Worm (Caenorhabditis elegans) whole organism, L1 larva: ENCODE data around the gene F22E5.23.
"Not testable (repeated sequence)": the region's sequence is repeated elsewhere in the genome, so short reads cannot be mapped to it uniquely, and the experiment has no call there.

Experiments used
- alr-1 ChIP-seq: fragments of 200-800 bp; sonication (Bioruptor generic); optimal IDR thresholded peaks from 2 replicates; lab custom pipeline; 2018; ENCODE audit warnings: borderline replicate concordance, mild to moderate bottlenecking, missing genetic modification characterization, missing compliant biosample characterization
- ces-1 ChIP-seq: fragments of 150-350 bp; optimal IDR thresholded peaks from 2 replicates; lab custom pipeline; 2014; ENCODE audit warnings: missing biosample characterization, missing genetic modification reagents, missing genetic modification characterization
- efl-1 ChIP-seq, 4 experiments: fragments of 150-350 bp; optimal IDR thresholded peaks in 3 of 4; peaks in 1 of 4; 1 replicate in 1 of 4; 2 replicates in 3 of 4; lab custom pipeline; 2014; ENCODE audit warnings: missing biosample characterization in 2 of 4, missing genetic modification characterization in 2 of 4, missing genetic modification reagents in 2 of 4
- grh-1 ChIP-seq: fragments of 200-800 bp; sonication (Bioruptor generic); IDR thresholded peaks from 2 replicates; pipeline ENCODE4 v1.3.6; 2022; ENCODE audit warnings: missing genetic modification reagents, missing genetic modification characterization, missing compliant biosample characterization
- nhr-11 ChIP-seq: fragments of 150-350 bp; optimal IDR thresholded peaks from 2 replicates; lab custom pipeline; 2014; ENCODE audit warnings: missing biosample characterization, missing genetic modification characterization
- tbx-2 ChIP-seq: sonication (generic microtip); optimal IDR thresholded peaks from 2 replicates; lab custom pipeline; 2016; ENCODE audit warnings: missing genetic modification characterization, missing compliant biosample characterization
- zip-4 ChIP-seq: fragments of 200-800 bp; sonication (Bioruptor generic); optimal IDR thresholded peaks from 2 replicates; lab custom pipeline; 2018; ENCODE audit warnings: mild to moderate bottlenecking, missing genetic modification characterization, moderate library complexity, missing compliant biosample characterization
- ztf-11 ChIP-seq, 2 experiments: sonication (generic microtip); optimal IDR thresholded peaks; 2 replicates each; lab custom pipeline; 2016 to 2017; ENCODE audit warnings: missing genetic modification characterization in 2 of 2, missing biosample characterization in 1 of 2, missing compliant biosample characterization in 1 of 2
- ztf-4 ChIP-seq: fragments of 150-350 bp; optimal IDR thresholded peaks from 2 replicates; lab custom pipeline; 2014; ENCODE audit warnings: missing biosample characterization, missing genetic modification characterization

DNA sequence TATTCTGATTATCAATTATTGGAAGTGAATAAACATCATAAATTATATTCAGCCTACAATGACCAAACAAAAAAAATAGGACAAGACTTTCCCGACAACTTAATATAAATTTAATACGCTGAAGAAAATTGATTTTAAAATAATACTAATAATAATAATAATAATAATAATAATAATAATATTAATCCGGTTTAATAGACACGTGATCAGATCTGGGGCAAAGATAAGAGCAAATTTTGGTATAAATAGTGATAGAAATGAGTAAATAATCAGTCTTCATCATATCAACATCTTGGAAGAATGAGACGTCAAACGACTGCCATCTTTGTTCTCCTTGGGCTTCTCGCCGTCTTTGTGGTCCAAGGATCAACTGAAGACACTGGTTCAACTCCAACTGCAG lies 21.9 kb upstream of the F22E5.23 start, which contains the start of gene msrp-6:
- not testable (repeated sequence) for TF ChIP-seq nhr-11 (tag; lab: Kevin White, UChicago); tbx-2 (tag; lab: Kevin White, UChicago); zip-4; ztf-4; ces-1 (GFP tag; lab: Kevin White, UChicago); alr-1 (tag; lab: Kevin White, UChicago); grh-1 (GFP tag; lab: Robert Waterston, UW); ztf-11 (tag; optimal IDR thresholded peaks at IDR 0.05; lab: Kevin White, UChicago); efl-1 (optimal IDR thresholded peaks at IDR 0.05; lab: Kevin White, UChicago); efl-1 (GFP tag; optimal IDR thresholded peaks at IDR 0.05 in 1 of 2; lab: Kevin White, UChicago)
